Fruit fly (Drosophila melanogaster): ENCODE measurements around the gene CG42716.

- TF ChIP-seq ttk (optimal IDR thresholded peaks at IDR 0.05) (no peak), psq (optimal IDR thresholded peaks at IDR 0.05) (no peak), insv (optimal IDR thresholded peaks at IDR 0.05) (no peak)
Observed at dm6 chr3L:16060806-16061600, 27.4 kb downstream of the CG42716 start.
